Fruit fly (Drosophila melanogaster): ENCODE measurements around the gene Gr93c.

Gene Gr93c

DNA sequence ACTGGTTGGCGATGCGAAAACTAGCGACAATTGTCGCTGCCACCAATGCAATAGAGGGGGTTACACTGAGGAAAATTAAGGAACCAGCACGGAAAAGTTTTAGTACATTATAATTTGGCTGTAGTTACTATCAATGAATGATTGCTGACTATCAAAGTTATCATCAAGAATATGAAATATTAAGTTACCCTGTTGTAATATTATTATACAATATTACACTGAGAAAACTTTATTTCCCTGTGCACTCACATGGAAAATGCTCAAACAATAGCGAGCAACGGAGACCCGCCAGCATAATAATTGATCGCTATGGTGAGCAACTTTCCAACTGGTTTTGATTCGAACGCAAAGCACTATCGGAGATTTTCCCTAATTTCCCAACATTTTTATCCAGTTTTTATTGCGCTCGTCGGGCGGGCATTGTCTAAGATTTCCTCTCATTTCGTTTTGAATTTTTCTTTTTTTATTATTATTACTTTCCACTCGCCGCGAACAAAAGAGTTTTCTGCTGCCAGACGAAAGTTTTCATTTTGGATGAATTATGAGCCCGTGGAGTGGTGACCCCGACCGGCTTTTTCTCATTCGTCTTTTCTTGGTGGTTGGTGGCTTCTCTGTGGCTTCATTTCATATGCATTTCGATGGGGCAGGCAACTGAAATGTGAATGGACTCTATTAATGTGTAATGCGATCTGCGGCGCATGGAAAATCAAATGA lies 17.2 kb upstream of the Gr93c start (continued):
- peak; percentile 59; the same call in 1 of the 2 replicates for TF ChIP-seq dati (GFP tag; IDR thresholded peaks at IDR 0.05)
- peak; percentile 88 for TF ChIP-seq CG10431 (GFP tag; optimal IDR thresholded peaks at IDR 0.05)
- TF ChIP-seq Chrac-16 (GFP tag; optimal IDR thresholded peaks at IDR 0.05) = peak; percentile 72
- no peak for TF ChIP-seq lbe (GFP tag; optimal IDR thresholded peaks at IDR 0.05)
- TF ChIP-seq Side (GFP tag; optimal IDR thresholded peaks at IDR 0.05) = peak; percentile 36
- peak; percentile 76 for TF ChIP-seq CG10366 (GFP tag; IDR thresholded peaks at IDR 0.05)
- no peak for TF ChIP-seq Taf1 (GFP tag; IDR thresholded peaks at IDR 0.05)
- TF ChIP-seq CG3407 (GFP tag; optimal IDR thresholded peaks at IDR 0.05) = peak; percentile 88
- TF ChIP-seq Asciz (GFP tag; optimal IDR thresholded peaks at IDR 0.05) = peak; percentile 84
- TF ChIP-seq pzg (GFP tag; optimal IDR thresholded peaks at IDR 0.05) = no peak
- peak; percentile 74 for TF ChIP-seq Blimp-1 (GFP tag; optimal IDR thresholded peaks at IDR 0.05)
- TF ChIP-seq vfl (GFP tag; optimal IDR thresholded peaks at IDR 0.05) = peak; percentile 0
- TF ChIP-seq jigr1 (GFP tag; IDR thresholded peaks at IDR 0.05) = no peak
- no peak for TF ChIP-seq Doc3 (GFP tag; IDR thresholded peaks at IDR 0.05; ENCODE audit: partially characterized antibody)
- TF ChIP-seq tup (GFP tag; optimal IDR thresholded peaks at IDR 0.05) = peak; percentile 47
- peak; percentile 85 for TF ChIP-seq CG12219 (GFP tag; optimal IDR thresholded peaks at IDR 0.05)
- TF ChIP-seq Max (GFP tag; optimal IDR thresholded peaks at IDR 0.05) = peak; percentile 39
- no peak for TF ChIP-seq CG11085 (GFP tag; IDR thresholded peaks at IDR 0.05)
- no peak for TF ChIP-seq CG7271 (tag; optimal IDR thresholded peaks at IDR 0.05)
- TF ChIP-seq ttk (GFP tag; IDR thresholded peaks at IDR 0.05) = peak; percentile 76
- peak; percentile 83 for TF ChIP-seq run (tag; optimal IDR thresholded peaks at IDR 0.05)
- TF ChIP-seq HLH3B (GFP tag; IDR thresholded peaks at IDR 0.05) = peak; percentile 60
- TF ChIP-seq Jarid2 (GFP tag; optimal IDR thresholded peaks at IDR 0.05) = peak; percentile 11
- 0 out of 2 replicates have a peak, but pooled peaks have one; percentile 42 for TF ChIP-seq aop (GFP tag; IDR thresholded peaks at IDR 0.05)
- TF ChIP-seq Trl (optimal IDR thresholded peaks at IDR 0.05) = no peak
- TF ChIP-seq Trl (GFP tag; optimal IDR thresholded peaks at IDR 0.05) = peak; percentile 58
- no peak for TF ChIP-seq crc (GFP tag; optimal IDR thresholded peaks at IDR 0.05)
- TF ChIP-seq CG14965 (GFP tag; optimal IDR thresholded peaks at IDR 0.05; ENCODE audit: borderline replicate concordance) = no peak
- peak; percentile 56; the same call in 2 of the 3 replicates for TF ChIP-seq Optix (GFP tag; IDR thresholded peaks at IDR 0.05)
- TF ChIP-seq mirr (GFP tag; optimal IDR thresholded peaks at IDR 0.05) = no peak
- no peak; the same call in 1 of the 2 replicates for TF ChIP-seq CG4360 (GFP tag; IDR thresholded peaks at IDR 0.05)
- peak; percentile 56 for TF ChIP-seq tap (tag; optimal IDR thresholded peaks at IDR 0.05)
- peak; percentile 38 for TF ChIP-seq CG33213 (GFP tag; optimal IDR thresholded peaks at IDR 0.05)
- TF ChIP-seq CG6254 (GFP tag; optimal IDR thresholded peaks at IDR 0.05) = peak; percentile 63
- peak; percentile 42 for TF ChIP-seq CG18764 (GFP tag; optimal IDR thresholded peaks at IDR 0.05)
- TF ChIP-seq CG7987 (GFP tag; optimal IDR thresholded peaks at IDR 0.05) = no peak
- no peak for TF ChIP-seq CG17612 (GFP tag; IDR thresholded peaks at IDR 0.05)
- peak; percentile 39 for TF ChIP-seq ind (GFP tag; optimal IDR thresholded peaks at IDR 0.05)
- TF ChIP-seq maf-S (GFP tag; optimal IDR thresholded peaks at IDR 0.05) = peak; percentile 42
- TF ChIP-seq Hsf (GFP tag; optimal IDR thresholded peaks at IDR 0.05) = peak; percentile 55
- TF ChIP-seq Gsc (GFP tag; IDR thresholded peaks at IDR 0.05) = no peak
- peak; percentile 3 for TF ChIP-seq CG18599 (GFP tag; optimal IDR thresholded peaks at IDR 0.05)
- peak; percentile 38 for TF ChIP-seq Vsx1 (GFP tag; optimal IDR thresholded peaks at IDR 0.05)
- peak; percentile 4 for TF ChIP-seq CG4617 (GFP tag; optimal IDR thresholded peaks at IDR 0.05; ENCODE audit: borderline replicate concordance)
- 0 out of 3 replicates have a peak, but pooled peaks have one; percentile 57 for TF ChIP-seq CG11456 (GFP tag; IDR thresholded peaks at IDR 0.05)
- peak; percentile 21 for TF ChIP-seq en (GFP tag; optimal IDR thresholded peaks at IDR 0.05)
- TF ChIP-seq eve (GFP tag; optimal IDR thresholded peaks at IDR 0.05) = peak in 1 of 2 experiments; percentile 96
- TF ChIP-seq CG1233 (GFP tag; optimal IDR thresholded peaks at IDR 0.05) = peak; percentile 46
- peak; percentile 89 for TF ChIP-seq CG31441 (GFP tag; IDR thresholded peaks at IDR 0.05)
- no peak for TF ChIP-seq CG2129 (GFP tag; IDR thresholded peaks at IDR 0.05; ENCODE audit: partially characterized antibody)

Measured in whole organism, embryonic.